Worm (Caenorhabditis elegans): ENCODE results near the gene M110.3.

ce11 chrII:8232489-8232888 is 16.1 kb upstream of the M110.3 start, which contains the start of gene M110.7:
- TF ChIP-seq him-1 (tag; optimal IDR thresholded peaks at IDR 0.05) (no peak), dao-5 (tag; optimal IDR thresholded peaks at IDR 0.05) (no peak)

Data from whole organism, L4/young adult.